Fruit fly (Drosophila melanogaster): Measurements from ENCODE around the gene CG43673.
A peak's percentile ranks its signal among the peaks of the same experiment; 100 is the strongest.

The CG43673 gene

dm6 chrX:15731968-15732367 is 47.0 kb upstream of the CG43673 start, which contains the start of gene CG8191 (continued):
- TF ChIP-seq vnd (GFP tag; IDR thresholded peaks at IDR 0.05; ENCODE audit: partially characterized antibody) (peak; percentile 61; the same call in 2 of the 3 replicates), CG10565 (GFP tag; optimal IDR thresholded peaks at IDR 0.05) (no peak), knrl (GFP tag; IDR thresholded peaks at IDR 0.05; ENCODE audit: partially characterized antibody) (peak; percentile 44; the same call in 2 of the 3 replicates), CG7963 (GFP tag; IDR thresholded peaks at IDR 0.05; ENCODE audit: partially characterized antibody) (peak; percentile 61; the same call in 1 of the 3 replicates), CG33557 (GFP tag; optimal IDR thresholded peaks at IDR 0.05) (no peak), Nf-YC (tag; optimal IDR thresholded peaks at IDR 0.05) (no peak), Rx (GFP tag; IDR thresholded peaks at IDR 0.05) (no peak), Vsx1 (GFP tag; optimal IDR thresholded peaks at IDR 0.05) (no peak), CG17385 (GFP tag; optimal IDR thresholded peaks at IDR 0.05) (no peak), CG15073 (GFP tag; optimal IDR thresholded peaks at IDR 0.05) (no peak), CG11560 (tag; IDR thresholded peaks at IDR 0.05) (no peak), HLH3B (GFP tag; IDR thresholded peaks at IDR 0.05) (no peak), CG11723 (GFP tag; optimal IDR thresholded peaks at IDR 0.05) (no peak), HmgD (GFP tag; optimal IDR thresholded peaks at IDR 0.05) (no peak), mld (GFP tag; IDR thresholded peaks at IDR 0.05; ENCODE audit: partially characterized antibody) (peak; percentile 75; the same call in 2 of the 3 replicates), sim (GFP tag; IDR thresholded peaks at IDR 0.05) (no peak), CG17829 (tag; optimal IDR thresholded peaks at IDR 0.05) (peak; percentile 6), Doc3 (GFP tag; IDR thresholded peaks at IDR 0.05; ENCODE audit: partially characterized antibody) (peak; percentile 72), CG6791 (GFP tag; IDR thresholded peaks at IDR 0.05; ENCODE audit: partially characterized antibody) (peak; percentile 86), BEAF-32 (GFP tag; optimal IDR thresholded peaks at IDR 0.05) (peak; percentile 68), sug (tag; optimal IDR thresholded peaks at IDR 0.05) (no peak), Ravus (GFP tag; IDR thresholded peaks at IDR 0.05) (no peak), pum (GFP tag; optimal IDR thresholded peaks at IDR 0.05) (no peak), CG4404 (GFP tag; IDR thresholded peaks at IDR 0.05) (no peak), ap (GFP tag; IDR thresholded peaks at IDR 0.05) (no peak), CG2116 (GFP tag; optimal IDR thresholded peaks at IDR 0.05) (peak; percentile 72), CG32772 (GFP tag; IDR thresholded peaks at IDR 0.05) (no peak), Sry-β (GFP tag; optimal IDR thresholded peaks at IDR 0.05) (peak; percentile 17), danr (GFP tag; IDR thresholded peaks at IDR 0.05) (no peak), croc (GFP tag; conservative IDR thresholded peaks at IDR 0.05) (no peak), ato (GFP tag; IDR thresholded peaks at IDR 0.05; ENCODE audit: partially characterized antibody) (peak; percentile 82), Fer1 (GFP tag; optimal IDR thresholded peaks at IDR 0.05) (no peak), jumu (GFP tag; optimal IDR thresholded peaks at IDR 0.05) (no peak), CG4730 (GFP tag; IDR thresholded peaks at IDR 0.05) (no peak), tin (GFP tag; optimal IDR thresholded peaks at IDR 0.05) (no peak), stc (GFP tag; IDR thresholded peaks at IDR 0.05) (no peak), ERR (GFP tag; optimal IDR thresholded peaks at IDR 0.05) (no peak), CG3065 (GFP tag; optimal IDR thresholded peaks at IDR 0.05) (no peak), esg (GFP tag; conservative IDR thresholded peaks at IDR 0.05) (no peak), CG12299 (tag; optimal IDR thresholded peaks at IDR 0.05) (no peak), D (optimal IDR thresholded peaks at IDR 0.05) (no peak), D (GFP tag; optimal IDR thresholded peaks at IDR 0.05) (no peak), NfI (GFP tag; optimal IDR thresholded peaks at IDR 0.05) (no peak), ttk (GFP tag; IDR thresholded peaks at IDR 0.05) (no peak), E2f1 (GFP tag; IDR thresholded peaks at IDR 0.05) (no peak), sr (GFP tag; IDR thresholded peaks at IDR 0.05) (no peak), CG13775 (GFP tag; optimal IDR thresholded peaks at IDR 0.05) (no peak), CG16813 (GFP tag; IDR thresholded peaks at IDR 0.05; ENCODE audit: partially characterized antibody) (peak; percentile 68), tna (GFP tag; IDR thresholded peaks at IDR 0.05; ENCODE audit: partially characterized antibody) (peak; percentile 84), crp (GFP tag; optimal IDR thresholded peaks at IDR 0.05) (peak in 1 of 2 experiments; percentile 82), Nf-YB (GFP tag; optimal IDR thresholded peaks at IDR 0.05) (no peak)
